Worm (Caenorhabditis elegans) whole organism, young adult: ENCODE results near the gene acs-14.

ENCODE experiments used
- T07F8.4 ChIP-seq: sonication (generic microtip); optimal IDR thresholded peaks from 2 replicates; lab custom pipeline; 2016; ENCODE audit warnings: mild to moderate bottlenecking, missing genetic modification characterization, moderate library complexity, missing compliant biosample characterization
- Y67H2A.10 ChIP-seq: fragments of 200-800 bp; sonication (Bioruptor generic); conservative IDR thresholded peaks from 2 replicates; pipeline ENCODE4 v1.3.6; 2022; ENCODE audit warnings: missing genetic modification reagents, missing genetic modification characterization, missing compliant biosample characterization
- ZK185.1 ChIP-seq: sonication (generic microtip); optimal IDR thresholded peaks from 2 replicates; lab custom pipeline; 2016; ENCODE audit warnings: mild to moderate bottlenecking, missing genetic modification characterization, missing compliant biosample characterization; ENCODE audit not compliant: poor library complexity, severe bottlenecking
- dpff-1 ChIP-seq: sonication (generic microtip); optimal IDR thresholded peaks from 2 replicates; lab custom pipeline; 2017; ENCODE audit warnings: mild to moderate bottlenecking, missing genetic modification characterization, missing compliant biosample characterization
- egl-18 ChIP-seq: fragments of 200-800 bp; sonication (Bioruptor generic); IDR thresholded peaks from 2 replicates; pipeline ENCODE4 v1.3.6; 2022; ENCODE audit warnings: missing genetic modification reagents, missing genetic modification characterization, missing compliant biosample characterization
- hsf-1 ChIP-seq: fragments of 200-800 bp; sonication (Bioruptor generic); IDR thresholded peaks from 2 replicates; pipeline ENCODE4 v1.3.6; 2022; ENCODE audit warnings: missing genetic modification reagents, missing genetic modification characterization, missing compliant biosample characterization
- snpc-4 ChIP-seq, 5 experiments: fragments of 150-350 bp in 1 of 5; sonication (generic microtip) in 4 of 5; optimal IDR thresholded peaks; 2 replicates each; lab custom pipeline; 2014 to 2018; ENCODE audit warnings: missing genetic modification characterization in 5 of 5, missing biosample characterization in 3 of 5, antibody characterized with exemption in 2 of 5, mild to moderate bottlenecking in 2 of 5, missing compliant biosample characterization in 2 of 5, missing genotype in 2 of 5, moderate library complexity in 2 of 5, missing genetic modification reagents in 1 of 5
- unc-62 ChIP-seq: fragments of 150-350 bp; optimal IDR thresholded peaks from 2 replicates; lab custom pipeline; 2014; ENCODE audit warnings: missing biosample characterization, missing genetic modification reagents, missing genetic modification characterization

ce11 chrV:9539638-9540037 is 31.7 kb downstream of the acs-14 start, which contains the start of gene C50F4.12:
- no peak for TF ChIP-seq hsf-1 (GFP tag; lab: Robert Waterston, UW)
- no peak for TF ChIP-seq Y67H2A.10
- no peak for TF ChIP-seq ZK185.1
- no peak for TF ChIP-seq snpc-4 (GFP tag; optimal IDR thresholded peaks at IDR 0.05; lab: Kevin White, UChicago)
- TF ChIP-seq snpc-4 (tag; optimal IDR thresholded peaks at IDR 0.05; lab: Kevin White, UChicago) = no peak
- no peak for TF ChIP-seq egl-18
- TF ChIP-seq dpff-1 (tag; lab: Kevin White, UChicago) = no peak
- TF ChIP-seq T07F8.4 (tag; lab: Kevin White, UChicago) = no peak
- no peak for TF ChIP-seq unc-62 (GFP tag; lab: Kevin White, UChicago)
